Worm (Caenorhabditis elegans) whole organism, young adult: ENCODE results near the gene cut-2.
"Not testable (repeated sequence)": the region's sequence is repeated elsewhere in the genome, so short reads cannot be mapped to it uniquely, and the experiment has no call there.

ENCODE experiments used
- C06A6.2 ChIP-seq: fragments of 200-800 bp; sonication (Bioruptor generic); conservative IDR thresholded peaks from 2 replicates; pipeline ENCODE4 v1.3.6; 2022; ENCODE audit warnings: missing genetic modification characterization, missing compliant biosample characterization
- D2030.7 ChIP-seq: fragments of 200-800 bp; sonication (Bioruptor generic); IDR thresholded peaks from 2 replicates; pipeline ENCODE4 v1.3.6; 2022; ENCODE audit warnings: missing genetic modification reagents, missing genetic modification characterization, missing compliant biosample characterization
- F37B4.10 ChIP-seq: fragments of 200-800 bp; sonication (Bioruptor generic); IDR thresholded peaks from 2 replicates; pipeline ENCODE4 v1.3.6; 2022; ENCODE audit warnings: missing genetic modification characterization, missing compliant biosample characterization
- F52B5.7 ChIP-seq: sonication (generic microtip); optimal IDR thresholded peaks from 2 replicates; lab custom pipeline; 2016; ENCODE audit warnings: mild to moderate bottlenecking, missing genetic modification characterization, missing compliant biosample characterization
- F57C9.4 ChIP-seq: sonication (generic microtip); optimal IDR thresholded peaks from 2 replicates; lab custom pipeline; 2017; ENCODE audit warnings: mild to moderate bottlenecking, missing genetic modification characterization, missing compliant biosample characterization
- K11D2.4 ChIP-seq: fragments of 200-800 bp; sonication (Bioruptor generic); IDR thresholded peaks from 2 replicates; pipeline ENCODE4 v1.3.6; 2022; ENCODE audit warnings: missing genetic modification reagents, missing genetic modification characterization, missing compliant biosample characterization
- T07F8.4 ChIP-seq: sonication (generic microtip); optimal IDR thresholded peaks from 2 replicates; lab custom pipeline; 2016; ENCODE audit warnings: mild to moderate bottlenecking, missing genetic modification characterization, moderate library complexity, missing compliant biosample characterization
- Y53F4B.3 ChIP-seq: fragments of 200-800 bp; sonication (Bioruptor generic); IDR thresholded peaks from 2 replicates; pipeline ENCODE4 v1.3.6; 2022; ENCODE audit warnings: missing genetic modification reagents, missing genetic modification characterization, missing compliant biosample characterization
- Y53G8AR.9 ChIP-seq: fragments of 200-800 bp; sonication (Bioruptor generic); conservative IDR thresholded peaks from 2 replicates; pipeline ENCODE4 v1.3.6; 2022; ENCODE audit warnings: missing genetic modification reagents, missing genetic modification characterization, missing compliant biosample characterization
- Y79H2A.3 ChIP-seq: fragments of 200-800 bp; sonication (Bioruptor generic); conservative IDR thresholded peaks from 2 replicates; pipeline ENCODE4 v1.3.6; 2022; ENCODE audit warnings: missing genetic modification reagents, missing genetic modification characterization, missing compliant biosample characterization
- ama-1 ChIP-seq, 3 experiments: fragments of 150-350 bp in 1 of 3; sonication (generic microtip) in 2 of 3; optimal IDR thresholded peaks; 2 replicates each; lab custom pipeline; 2014 to 2018; ENCODE audit warnings: missing biosample characterization in 2 of 3, missing genetic modification characterization in 2 of 3, missing genetic modification reagents in 2 of 3
- attf-3 ChIP-seq: fragments of 200-800 bp; sonication (Bioruptor generic); conservative IDR thresholded peaks from 2 replicates; pipeline ENCODE4 v1.3.6; 2022; ENCODE audit warnings: missing genetic modification reagents, missing genetic modification characterization, missing compliant biosample characterization
- chd-7 ChIP-seq: sonication (generic microtip); optimal IDR thresholded peaks from 2 replicates; lab custom pipeline; 2016; ENCODE audit warnings: mild to moderate bottlenecking, missing genetic modification characterization, moderate library complexity, missing compliant biosample characterization
- dox-1 ChIP-seq: fragments of 200-800 bp; sonication (Bioruptor generic); IDR thresholded peaks from 2 replicates; pipeline ENCODE4 v1.3.6; 2022; ENCODE audit warnings: missing genetic modification reagents, missing genetic modification characterization, missing compliant biosample characterization
- egrh-3 ChIP-seq: fragments of 200-800 bp; sonication (Bioruptor generic); IDR thresholded peaks from 2 replicates; pipeline ENCODE4 v1.3.6; 2022; ENCODE audit warnings: missing genetic modification reagents, missing genetic modification characterization, missing compliant biosample characterization
- ekl-4 ChIP-seq: fragments of 200-800 bp; sonication (Bioruptor generic); IDR thresholded peaks from 2 replicates; pipeline ENCODE4 v1.3.6; 2022; ENCODE audit warnings: missing genetic modification reagents, missing genetic modification characterization, missing compliant biosample characterization
- ets-4 ChIP-seq: fragments of 200-800 bp; sonication (Bioruptor generic); optimal IDR thresholded peaks from 2 replicates; lab custom pipeline; 2018; ENCODE audit warnings: mild to moderate bottlenecking, missing genetic modification characterization, missing compliant biosample characterization
- fkh-3 ChIP-seq: sonication (generic microtip); optimal IDR thresholded peaks from 2 replicates; lab custom pipeline; 2016; ENCODE audit warnings: mild to moderate bottlenecking, missing genetic modification characterization, missing compliant biosample characterization
- hrde-1 ChIP-seq: sonication (generic microtip); optimal IDR thresholded peaks from 2 replicates; lab custom pipeline; 2016; ENCODE audit warnings: missing genetic modification characterization, mild to moderate bottlenecking, missing compliant biosample characterization, moderate library complexity, missing genotype, missing genetic modification reagents, borderline replicate concordance
- hsf-1 ChIP-seq: fragments of 200-800 bp; sonication (Bioruptor generic); IDR thresholded peaks from 2 replicates; pipeline ENCODE4 v1.3.6; 2022; ENCODE audit warnings: missing genetic modification reagents, missing genetic modification characterization, missing compliant biosample characterization
- lin-40 ChIP-seq: sonication (generic microtip); optimal IDR thresholded peaks from 2 replicates; lab custom pipeline; 2016; ENCODE audit warnings: missing genetic modification characterization, mild to moderate bottlenecking, missing compliant biosample characterization, missing genotype, missing genetic modification reagents
- madf-8 ChIP-seq: fragments of 200-800 bp; sonication (Bioruptor generic); conservative IDR thresholded peaks from 2 replicates; pipeline ENCODE4 v1.3.6; 2022; ENCODE audit warnings: missing genetic modification reagents, missing genetic modification characterization, missing compliant biosample characterization
- mel-28 ChIP-seq: sonication (generic microtip); optimal IDR thresholded peaks from 2 replicates; lab custom pipeline; 2016; ENCODE audit warnings: borderline replicate concordance, mild to moderate bottlenecking, missing genetic modification characterization, missing compliant biosample characterization
- nfya-2 ChIP-seq: fragments of 200-800 bp; sonication (Bioruptor generic); IDR thresholded peaks from 2 replicates; pipeline ENCODE4 v1.3.6; 2022; ENCODE audit warnings: missing genetic modification reagents, missing genetic modification characterization, missing compliant biosample characterization
- nfyb-1 ChIP-seq: fragments of 200-800 bp; sonication (Bioruptor generic); IDR thresholded peaks from 2 replicates; pipeline ENCODE4 v1.3.6; 2022; ENCODE audit warnings: missing genetic modification reagents, missing genetic modification characterization, missing compliant biosample characterization
- nhr-179 ChIP-seq: sonication (generic microtip); optimal IDR thresholded peaks from 2 replicates; lab custom pipeline; 2016; ENCODE audit warnings: mild to moderate bottlenecking, missing genetic modification characterization, missing compliant biosample characterization
- nhr-80 ChIP-seq: sonication (generic microtip); optimal IDR thresholded peaks from 2 replicates; lab custom pipeline; 2016; ENCODE audit warnings: missing genetic modification characterization, missing compliant biosample characterization
- rcor-1 ChIP-seq: fragments of 200-800 bp; sonication (Bioruptor generic); IDR thresholded peaks from 2 replicates; pipeline ENCODE4 v1.3.6; 2022; ENCODE audit warnings: missing genetic modification reagents, missing genetic modification characterization, missing compliant biosample characterization
- tbp1 ChIP-seq: fragments of 200-800 bp; sonication (Bioruptor generic); optimal IDR thresholded peaks from 2 replicates; lab custom pipeline; 2018; ENCODE audit warnings: mild to moderate bottlenecking, missing genetic modification characterization, missing compliant biosample characterization
- ztf-18 ChIP-seq: sonication (generic microtip); optimal IDR thresholded peaks from 2 replicates; lab custom pipeline; 2016; ENCODE audit warnings: missing genotype, mild to moderate bottlenecking, missing genetic modification characterization, missing compliant biosample characterization
- ztf-25 ChIP-seq: fragments of 200-800 bp; sonication (Bioruptor generic); IDR thresholded peaks from 2 replicates; pipeline ENCODE4 v1.3.6; 2022; ENCODE audit warnings: missing genetic modification reagents, missing genetic modification characterization, missing compliant biosample characterization
- ztf-26 ChIP-seq: sonication (generic microtip); optimal IDR thresholded peaks from 2 replicates; lab custom pipeline; 2017; ENCODE audit warnings: missing genetic modification characterization, missing compliant biosample characterization
- ztf-28 ChIP-seq: fragments of 200-800 bp; sonication (Bioruptor generic); IDR thresholded peaks from 2 replicates; pipeline ENCODE4 v1.3.6; 2022; ENCODE audit warnings: missing genetic modification reagents, missing genetic modification characterization, missing compliant biosample characterization

cut-2 gene

DNA sequence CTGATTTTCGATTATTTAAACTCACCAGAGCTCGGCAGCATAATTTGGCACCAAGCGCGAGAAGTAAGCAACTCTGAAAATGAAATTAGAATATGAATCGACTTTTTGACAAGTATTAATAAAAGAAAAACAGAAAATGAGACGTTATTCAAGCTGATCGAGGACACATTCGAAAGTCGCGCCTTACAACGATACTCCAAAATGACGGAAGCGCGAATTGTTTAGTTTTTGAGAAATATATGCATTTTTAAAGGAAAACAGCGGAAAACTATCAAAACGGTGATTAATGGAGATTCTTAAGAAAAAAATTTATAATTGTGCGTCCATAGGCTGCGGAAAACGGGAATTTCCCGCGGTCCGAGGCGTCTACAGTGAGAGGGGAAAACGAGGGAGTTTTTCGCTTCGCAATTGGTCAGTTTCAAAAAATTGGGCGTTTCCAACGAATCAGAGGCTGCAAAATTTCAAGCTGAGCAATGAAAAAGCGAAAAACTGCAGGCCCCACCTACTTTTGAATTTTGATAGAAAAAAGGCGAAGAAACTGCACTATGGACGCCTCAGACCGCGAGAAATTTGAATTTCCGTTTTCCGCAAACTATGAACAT lies 22.8 kb downstream of the cut-2 start, which contains the start of gene mes-4:
Gene mes-4 (minus strand): TSS at position 73 of the 602 bp plus-strand sequence.
- TF ChIP-seq lin-40 (tag; lab: Kevin White, UChicago) (no peak), nhr-80 (no peak), nfya-2 (GFP tag; lab: Robert Waterston, UW) (no peak), F37B4.10 (GFP tag; lab: Robert Waterston, UW) (no peak), attf-3 (GFP tag; lab: Robert Waterston, UW) (peak; percentile 78), nfyb-1 (peak; percentile 83)

DNA sequence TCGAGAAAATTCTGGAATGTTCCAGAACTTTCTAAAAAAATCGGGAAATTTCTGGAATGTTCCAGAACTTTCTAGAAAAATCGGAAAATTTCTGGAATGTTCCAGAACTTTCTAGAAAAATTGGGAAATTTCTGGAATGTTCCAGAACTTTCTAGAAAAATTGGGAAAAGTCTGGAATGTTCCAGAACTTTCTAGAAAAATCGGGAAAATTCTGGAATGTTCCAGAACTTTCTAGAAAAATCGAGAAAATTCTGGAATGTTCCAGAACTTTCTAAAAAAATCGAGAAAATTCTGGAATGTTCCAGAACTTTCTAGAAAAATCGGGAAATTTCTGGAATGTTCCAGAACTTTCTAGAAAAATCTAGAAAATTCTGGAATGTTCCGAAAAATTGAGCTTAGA lies 25.5 kb downstream of the cut-2 start:
- TF ChIP-seq D2030.7 = peak; percentile 37; the same call in 1 of the 2 replicates
- peak; percentile 91 for TF ChIP-seq dox-1 (GFP tag; lab: Robert Waterston, UW)
- TF ChIP-seq ekl-4 = peak; percentile 61
- TF ChIP-seq hsf-1 (GFP tag; lab: Robert Waterston, UW) = peak; percentile 97
- peak; percentile 67 for TF ChIP-seq egrh-3
- TF ChIP-seq, all 124 proteins: peak for 5; not testable (repeated sequence) for 119

DNA sequence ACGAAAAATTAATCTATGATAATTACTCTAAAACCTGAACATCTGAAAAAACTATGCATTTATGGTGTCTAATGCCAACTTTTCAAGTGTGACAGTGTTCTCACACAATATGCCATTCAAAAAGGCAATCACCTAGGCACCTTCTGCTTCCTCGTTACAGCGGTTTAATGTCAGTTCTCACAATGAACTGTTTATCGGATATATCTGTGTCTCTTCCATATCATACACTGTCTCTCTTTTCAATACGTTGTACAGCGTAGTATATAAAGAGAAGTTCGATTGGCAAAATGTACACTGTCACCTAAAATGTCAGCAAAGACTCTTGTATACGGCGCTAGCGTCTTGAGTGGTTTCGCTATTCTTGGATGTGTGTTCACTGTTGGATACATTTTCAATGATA lies 26.9 kb downstream of the cut-2 start, which contains the start of gene col-162:
Gene col-162 (plus strand): TSS at position 301 of the 400 bp plus-strand sequence.
- TF ChIP-seq fkh-3 (tag; lab: Kevin White, UChicago) = no peak
- no peak for TF ChIP-seq nhr-179 (tag; lab: Kevin White, UChicago)
- TF ChIP-seq ztf-18 (tag; lab: Kevin White, UChicago) = no peak
- no peak for TF ChIP-seq ekl-4
- no peak for TF ChIP-seq hrde-1 (tag; lab: Kevin White, UChicago)
- no peak for TF ChIP-seq ztf-28

DNA sequence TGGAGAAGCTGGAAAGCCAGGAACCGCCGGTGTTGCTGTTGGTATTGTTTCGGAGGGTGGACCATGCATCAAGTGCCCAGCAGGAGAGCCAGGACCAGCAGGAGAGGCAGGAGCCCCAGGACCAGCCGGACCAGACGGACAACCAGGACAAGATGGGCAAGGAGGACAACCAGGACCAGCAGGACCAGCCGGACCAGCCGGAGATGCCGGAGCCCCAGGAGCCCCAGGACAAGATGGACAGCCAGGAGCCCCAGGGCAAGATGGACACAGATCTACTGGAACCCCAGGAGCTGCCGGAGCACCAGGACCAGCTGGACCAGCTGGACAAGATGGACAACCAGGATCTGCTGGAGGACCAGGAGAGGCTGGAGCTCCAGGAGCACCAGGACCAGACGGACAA lies 28.1 kb downstream of the cut-2 start:
- TF ChIP-seq tbp1 (GFP tag; lab: Kevin White, UChicago) = no peak
- 0 out of 2 replicates have a peak, but pooled peaks have one; percentile 41 for TF ChIP-seq ztf-25 (GFP tag; lab: Robert Waterston, UW)
- TF ChIP-seq Y79H2A.3 = no peak
- no peak for TF ChIP-seq ztf-26 (tag; lab: Kevin White, UChicago)
- TF ChIP-seq nfyb-1 = no peak
- peak; percentile 94 for TF ChIP-seq egrh-3
- TF ChIP-seq ama-1 (optimal IDR thresholded peaks at IDR 0.05; lab: Kevin White, UChicago) = no peak
- TF ChIP-seq ama-1 (GFP tag; optimal IDR thresholded peaks at IDR 0.05; lab: Kevin White, UChicago) = no peak
- TF ChIP-seq chd-7 (tag; lab: Kevin White, UChicago) = no peak
- TF ChIP-seq rcor-1 = no peak

DNA sequence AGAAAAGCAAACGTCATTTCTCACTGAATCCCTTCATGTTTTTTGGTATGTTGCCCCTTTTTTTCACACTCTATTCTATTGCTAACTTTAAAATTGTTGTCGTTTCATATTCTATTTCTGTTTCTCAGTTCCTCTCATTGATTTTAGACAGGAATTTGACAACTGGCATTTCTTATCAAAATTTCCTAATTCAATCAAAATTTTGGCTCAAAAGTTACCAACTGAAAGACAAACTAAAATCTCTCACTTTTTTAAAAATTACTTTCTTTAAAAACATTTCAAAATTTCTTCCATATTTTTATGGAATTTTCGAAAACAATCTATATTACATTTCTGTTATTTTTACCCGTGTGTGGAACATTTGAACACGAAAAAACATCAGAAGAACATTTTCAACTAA lies 28.8 kb downstream of the cut-2 start, which contains the start of gene Y2H9A.6:
Gene Y2H9A.6 (plus strand): TSS at position 301 of the 400 bp plus-strand sequence.
- TF ChIP-seq Y53G8AR.9, K11D2.4, madf-8 (GFP tag; lab: Robert Waterston, UW): not testable (repeated sequence)
- TF ChIP-seq, all 124 proteins: peak for 0; not testable (repeated sequence) for 124

DNA sequence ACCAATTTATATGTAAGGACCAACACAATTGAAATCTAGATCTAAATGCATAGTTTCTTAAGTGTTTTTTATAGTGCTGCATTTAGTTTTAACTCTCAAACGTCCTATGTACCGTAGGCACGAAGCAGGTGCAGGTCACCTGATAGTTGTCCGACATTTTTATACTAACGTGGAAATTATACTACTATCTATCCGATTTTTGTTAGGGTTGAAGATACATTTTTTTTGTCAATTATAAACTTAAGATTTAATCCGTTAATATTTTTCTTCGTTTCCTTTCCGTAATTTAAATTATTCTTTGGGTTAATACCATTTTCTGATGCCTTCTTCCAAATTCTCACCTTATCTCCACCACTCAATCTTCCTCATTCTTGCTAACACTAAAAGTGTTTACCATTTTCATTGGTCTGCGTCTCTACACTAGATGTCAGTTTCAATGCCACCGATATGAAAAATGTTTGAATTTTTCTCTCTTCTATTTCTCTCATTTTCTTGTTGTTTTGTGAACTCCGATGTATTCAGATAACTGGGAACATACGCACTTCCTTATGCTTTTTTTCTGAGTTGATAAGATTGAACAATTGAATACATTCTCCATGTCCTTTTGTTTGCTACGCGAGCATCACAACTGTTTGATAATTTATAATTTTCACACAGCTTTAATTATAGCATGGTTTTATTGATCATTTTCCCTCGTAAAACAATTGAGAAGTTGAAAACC lies 30.6 kb downstream of the cut-2 start, which contains the start of gene Y2H9A.4:
Gene Y2H9A.4 (plus strand): TSS at position 671 of the 721 bp plus-strand sequence.
- no peak for TF ChIP-seq mel-28 (tag; lab: Kevin White, UChicago)
- no peak for TF ChIP-seq F52B5.7 (tag; lab: Kevin White, UChicago)
- no peak for TF ChIP-seq F57C9.4 (tag; lab: Kevin White, UChicago)
- TF ChIP-seq Y53F4B.3 = no peak
- TF ChIP-seq C06A6.2 = no peak
- no peak for TF ChIP-seq T07F8.4 (tag; lab: Kevin White, UChicago)
- TF ChIP-seq ets-4 (GFP tag; lab: Kevin White, UChicago) = no peak
- TF ChIP-seq, all 124 proteins: peak for 0
